Fruit fly (Drosophila melanogaster): Measurements from ENCODE around the gene CG13280.

The CG13280 gene

DNA sequence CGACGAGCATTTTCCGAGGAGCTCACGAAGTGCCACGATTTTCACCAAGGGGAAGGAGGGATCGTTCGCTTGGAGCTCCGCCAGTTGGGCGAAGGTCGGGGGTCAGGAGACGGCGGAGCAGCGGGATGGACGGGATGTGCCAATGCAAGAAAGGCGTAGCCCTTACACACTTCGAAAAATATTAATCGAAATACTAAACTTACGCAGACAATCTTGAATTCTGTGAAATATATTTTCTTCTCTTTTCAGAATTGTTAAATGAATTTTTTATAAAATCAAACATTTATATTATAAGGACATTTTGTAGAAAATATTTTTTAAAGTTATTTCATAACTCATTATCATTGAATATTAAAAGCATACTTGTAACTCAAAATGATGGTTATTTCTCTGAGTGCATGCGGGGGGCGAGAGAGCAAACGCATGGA lies 48.0 kb upstream of the CG13280 start (continued):
- no peak for TF ChIP-seq Gug (GFP tag; IDR thresholded peaks at IDR 0.05)
- no peak for TF ChIP-seq CG12744 (GFP tag; optimal IDR thresholded peaks at IDR 0.05)
- no peak for TF ChIP-seq bbx (GFP tag; IDR thresholded peaks at IDR 0.05; ENCODE audit: partially characterized antibody)
- no peak for TF ChIP-seq otp (GFP tag; IDR thresholded peaks at IDR 0.05)
- TF ChIP-seq CG7372 (GFP tag; IDR thresholded peaks at IDR 0.05) = no peak
- peak; percentile 8 for TF ChIP-seq ewg (GFP tag; optimal IDR thresholded peaks at IDR 0.05)
- no peak for TF ChIP-seq Hr39 (optimal IDR thresholded peaks at IDR 0.05)
- no peak for TF ChIP-seq GATAe (GFP tag; conservative IDR thresholded peaks at IDR 0.05)
- TF ChIP-seq dmrt11E (tag; optimal IDR thresholded peaks at IDR 0.05) = no peak
- no peak for TF ChIP-seq vnd (GFP tag; IDR thresholded peaks at IDR 0.05; ENCODE audit: partially characterized antibody)
- no peak for TF ChIP-seq CG6683 (GFP tag; optimal IDR thresholded peaks at IDR 0.05)
- TF ChIP-seq nau (GFP tag; optimal IDR thresholded peaks at IDR 0.05) = no peak
- TF ChIP-seq kah (GFP tag; optimal IDR thresholded peaks at IDR 0.05) = no peak
- peak; percentile 49 for TF ChIP-seq lab (GFP tag; optimal IDR thresholded peaks at IDR 0.05)
- no peak for TF ChIP-seq CG6175 (GFP tag; IDR thresholded peaks at IDR 0.05)
- TF ChIP-seq mam (GFP tag; optimal IDR thresholded peaks at IDR 0.05) = no peak
- TF ChIP-seq tx (GFP tag; optimal IDR thresholded peaks at IDR 0.05) = no peak
- no peak for TF ChIP-seq onecut (GFP tag; IDR thresholded peaks at IDR 0.05)
- TF ChIP-seq CG9609 (GFP tag; optimal IDR thresholded peaks at IDR 0.05) = no peak
- no peak for TF ChIP-seq ci (GFP tag; IDR thresholded peaks at IDR 0.05)
- no peak for TF ChIP-seq sd (tag; optimal IDR thresholded peaks at IDR 0.05)
- TF ChIP-seq CG4282 (GFP tag; optimal IDR thresholded peaks at IDR 0.05) = no peak
- TF ChIP-seq CG15696 (tag; optimal IDR thresholded peaks at IDR 0.05) = no peak
- peak; percentile 39; the same call in 1 of the 2 replicates for TF ChIP-seq CG9932 (GFP tag; IDR thresholded peaks at IDR 0.05)
- TF ChIP-seq CG14965 (GFP tag; optimal IDR thresholded peaks at IDR 0.05; ENCODE audit: borderline replicate concordance) = no peak
- TF ChIP-seq CG8765 (GFP tag; IDR thresholded peaks at IDR 0.05) = no peak
- no peak for TF ChIP-seq CG4820 (GFP tag; optimal IDR thresholded peaks at IDR 0.05)
- no peak for TF ChIP-seq Optix (GFP tag; IDR thresholded peaks at IDR 0.05)
- no peak for TF ChIP-seq YL-1 (GFP tag; optimal IDR thresholded peaks at IDR 0.05)
- no peak for TF ChIP-seq CG11723 (GFP tag; optimal IDR thresholded peaks at IDR 0.05)
- TF ChIP-seq Dek (tag; optimal IDR thresholded peaks at IDR 0.05) = peak; percentile 27
- peak; percentile 56 for TF ChIP-seq CG17829 (tag; optimal IDR thresholded peaks at IDR 0.05)
- TF ChIP-seq Dad (GFP tag; optimal IDR thresholded peaks at IDR 0.05) = no peak
- peak; percentile 61 for TF ChIP-seq CG18262 (tag; optimal IDR thresholded peaks at IDR 0.05)
- no peak; the same call in 2 of the 3 replicates for TF ChIP-seq so (GFP tag; IDR thresholded peaks at IDR 0.05)
- no peak for TF ChIP-seq CG4404 (GFP tag; IDR thresholded peaks at IDR 0.05)
- peak; percentile 15 for TF ChIP-seq CG5180 (GFP tag; optimal IDR thresholded peaks at IDR 0.05)
- peak; percentile 60 for TF ChIP-seq slbo (GFP tag; IDR thresholded peaks at IDR 0.05)
- TF ChIP-seq CG10959 (GFP tag; IDR thresholded peaks at IDR 0.05) = no peak
- TF ChIP-seq Aef1 (GFP tag; IDR thresholded peaks at IDR 0.05) = peak; percentile 36; the same call in 1 of the 3 replicates
- TF ChIP-seq hkb (optimal IDR thresholded peaks at IDR 0.05) = no peak
- TF ChIP-seq hkb (GFP tag; IDR thresholded peaks at IDR 0.05) = peak; percentile 53; the same call in 1 of the 2 replicates
- no peak for TF ChIP-seq CG9797 (GFP tag; optimal IDR thresholded peaks at IDR 0.05)
- no peak for TF ChIP-seq CG4617 (GFP tag; optimal IDR thresholded peaks at IDR 0.05; ENCODE audit: borderline replicate concordance)
- TF ChIP-seq lilli (GFP tag; optimal IDR thresholded peaks at IDR 0.05) = no peak
- TF ChIP-seq mirr (GFP tag; optimal IDR thresholded peaks at IDR 0.05) = no peak
- no peak for TF ChIP-seq Dp (GFP tag; optimal IDR thresholded peaks at IDR 0.05)
- peak; percentile 67 for TF ChIP-seq CoRest (tag; optimal IDR thresholded peaks at IDR 0.05)
- TF ChIP-seq Pdp1 (GFP tag; optimal IDR thresholded peaks at IDR 0.05) = no peak
- no peak for TF ChIP-seq CG15479 (GFP tag; optimal IDR thresholded peaks at IDR 0.05)
- no peak for TF ChIP-seq Dll (GFP tag; IDR thresholded peaks at IDR 0.05; ENCODE audit: partially characterized antibody)
- TF ChIP-seq ATbp (GFP tag; optimal IDR thresholded peaks at IDR 0.05) = peak; percentile 42

All from whole organism, embryonic.